Fruit fly (Drosophila melanogaster) whole organism, pupa: ENCODE measurements around the gene Nmdar2.

Experiments
- CG10348 ChIP-seq: fragments of 200-800 bp; sonication (Bioruptor generic); IDR thresholded peaks from 2 replicates; pipeline ENCODE4 v1.3.6; 2022; ENCODE audit warnings: missing biosample characterization, missing genetic modification characterization
- CG12605 ChIP-seq: fragments of 200-800 bp; sonication (Bioruptor generic); IDR thresholded peaks from 2 replicates; pipeline ENCODE4 v1.3.6; 2022; ENCODE audit warnings: missing biosample characterization, missing genetic modification characterization
- CG13204 ChIP-seq: fragments of 200-800 bp; sonication (Bioruptor generic); optimal IDR thresholded peaks from 2 replicates; lab custom pipeline; 2018; ENCODE audit warnings: missing biosample characterization, mild to moderate bottlenecking, missing genetic modification characterization, moderate library complexity
- CG14655 ChIP-seq: fragments of 200-800 bp; sonication (Bioruptor generic); optimal IDR thresholded peaks from 3 replicates; lab custom pipeline; 2017; ENCODE audit warnings: mild to moderate bottlenecking, missing biosample characterization, missing genetic modification reagents, missing genetic modification characterization
- CG15710 ChIP-seq: fragments of 200-800 bp; sonication (Bioruptor generic); optimal IDR thresholded peaks from 2 replicates; lab custom pipeline; 2018; ENCODE audit warnings: missing biosample characterization, mild to moderate bottlenecking, missing genetic modification characterization, moderate library complexity
- CG17806 ChIP-seq: fragments of 200-800 bp; sonication (Bioruptor generic); optimal IDR thresholded peaks from 2 replicates; lab custom pipeline; 2018; ENCODE audit warnings: missing biosample characterization, mild to moderate bottlenecking, missing genetic modification characterization, moderate library complexity
- CG32121 ChIP-seq: fragments of 200-800 bp; sonication (Bioruptor generic); IDR thresholded peaks from 2 replicates; pipeline ENCODE4 v1.3.6; 2022; ENCODE audit warnings: missing biosample characterization, missing genetic modification characterization
- CG34367 ChIP-seq: fragments of 200-800 bp; sonication (Bioruptor generic); optimal IDR thresholded peaks from 2 replicates; lab custom pipeline; 2018; ENCODE audit warnings: missing biosample characterization, mild to moderate bottlenecking, missing genetic modification characterization
- CG4496 ChIP-seq: fragments of 200-800 bp; sonication (Bioruptor generic); IDR thresholded peaks from 3 replicates; pipeline ENCODE4 v1.3.6; 2022; ENCODE audit warnings: missing biosample characterization, missing genetic modification characterization
- CG8159 ChIP-seq: fragments of 200-800 bp; sonication (Bioruptor generic); optimal IDR thresholded peaks from 3 replicates; lab custom pipeline; 2018; ENCODE audit warnings: missing biosample characterization, mild to moderate bottlenecking, missing genetic modification characterization, moderate library complexity
- CG8301 ChIP-seq: fragments of 200-800 bp; sonication (Bioruptor generic); optimal IDR thresholded peaks from 2 replicates; lab custom pipeline; 2018; ENCODE audit warnings: missing biosample characterization, mild to moderate bottlenecking, missing genetic modification characterization
- CG9948 ChIP-seq: fragments of 200-800 bp; sonication (Bioruptor generic); optimal IDR thresholded peaks from 2 replicates; lab custom pipeline; 2018; ENCODE audit warnings: missing biosample characterization, mild to moderate bottlenecking, missing genetic modification characterization, moderate library complexity
- D1 ChIP-seq: fragments of 200-800 bp; sonication (Bioruptor generic); optimal IDR thresholded peaks from 2 replicates; lab custom pipeline; 2018; ENCODE audit warnings: missing biosample characterization, mild to moderate bottlenecking, missing genetic modification characterization, moderate library complexity
- EcR ChIP-seq: fragments of 200-800 bp; sonication (Bioruptor generic); optimal IDR thresholded peaks from 3 replicates; lab custom pipeline; 2019; ENCODE audit warnings: missing biosample characterization, missing genetic modification characterization, mild to moderate bottlenecking, moderate library complexity, missing genetic modification reagents
- Ets98B ChIP-seq: fragments of 200-800 bp; sonication (Bioruptor generic); IDR thresholded peaks from 2 replicates; pipeline ENCODE4 v1.3.6; 2022; ENCODE audit warnings: missing biosample characterization, missing genetic modification characterization
- Pif1A ChIP-seq: fragments of 200-800 bp; sonication (Bioruptor generic); optimal IDR thresholded peaks from 3 replicates; lab custom pipeline; 2016; ENCODE audit warnings: missing biosample characterization, missing genetic modification characterization
- Pif1B ChIP-seq: fragments of 200-800 bp; sonication (Bioruptor generic); optimal IDR thresholded peaks from 3 replicates; lab custom pipeline; 2016; ENCODE audit warnings: missing biosample characterization, missing genetic modification characterization
- Snoo ChIP-seq: fragments of 200-800 bp; sonication (Bioruptor generic); optimal IDR thresholded peaks from 3 replicates; lab custom pipeline; 2017; ENCODE audit warnings: missing biosample characterization, mild to moderate bottlenecking, missing genetic modification characterization, inconsistent platforms
- fd96Ca ChIP-seq: fragments of 200-800 bp; sonication (Bioruptor generic); IDR thresholded peaks from 3 replicates; pipeline ENCODE4 v1.3.6; 2022; ENCODE audit warnings: missing biosample characterization, missing genetic modification characterization
- gl ChIP-seq: fragments of 200-800 bp; sonication (Bioruptor generic); optimal IDR thresholded peaks from 2 replicates; lab custom pipeline; 2018; ENCODE audit warnings: missing biosample characterization, mild to moderate bottlenecking, missing genetic modification characterization
- rn ChIP-seq: fragments of 200-800 bp; sonication (Bioruptor generic); IDR thresholded peaks from 2 replicates; pipeline ENCODE4 v1.3.6; 2022; ENCODE audit warnings: missing biosample characterization, missing genetic modification characterization

Nmdar2 gene

DNA sequence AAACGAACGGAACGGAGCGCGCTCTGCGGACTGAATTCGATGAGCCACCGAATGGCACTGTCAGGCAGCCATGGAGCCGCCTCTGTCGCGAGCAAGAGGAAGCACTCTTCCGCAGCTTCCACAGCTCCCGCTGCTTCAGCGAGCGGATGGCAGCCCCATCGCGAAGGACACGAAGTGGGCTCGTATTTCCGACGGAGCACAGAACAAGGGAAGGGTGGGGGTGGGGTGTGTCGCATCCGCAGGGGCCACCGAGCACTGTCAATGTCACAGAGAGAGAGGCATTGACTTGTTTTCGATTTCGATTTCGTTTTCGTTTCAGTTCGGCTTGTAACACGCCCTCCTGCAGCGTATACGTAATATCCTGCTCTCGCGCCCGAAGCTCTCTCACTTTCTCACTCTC is at the start of gene Nmdar2:
Gene Nmdar2, minus strand, starts transcription at position 59 of the 400 bp plus-strand sequence.
- TF ChIP-seq CG32121 (GFP tag; lab: Robert Waterston, UW): no peak

DNA sequence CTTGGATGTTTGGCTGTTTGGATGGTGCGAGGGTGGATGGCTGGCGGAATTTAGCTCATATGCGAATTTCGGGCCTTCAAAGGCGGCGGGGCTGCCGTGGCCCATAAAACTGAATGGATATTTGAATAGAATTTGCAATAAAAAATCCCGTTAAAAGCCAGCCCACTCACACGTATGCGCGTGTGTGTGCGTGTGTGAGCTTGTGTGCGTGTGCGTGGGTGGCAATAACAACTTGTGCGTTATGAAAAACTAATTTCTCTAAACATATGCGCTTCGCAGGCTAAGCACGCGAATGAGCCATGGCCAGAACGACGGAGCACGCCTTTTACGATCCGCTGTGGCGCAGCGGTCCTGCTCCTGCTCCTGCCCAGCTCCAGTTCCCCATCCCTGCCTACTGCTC is 31.0 kb upstream of the Nmdar2 start:
- TF ChIP-seq gl (no peak), CG32121 (GFP tag; lab: Robert Waterston, UW) (no peak), CG4496 (GFP tag; lab: Robert Waterston, UW) (no peak), fd96Ca (GFP tag; lab: Robert Waterston, UW) (no peak), CG14655 (GFP tag; lab: Kevin White, UChicago) (no peak), Pif1B (GFP tag; lab: Kevin White, UChicago) (no peak), D1 (tag; lab: Kevin White, UChicago) (no peak), CG8159 (no peak)

DNA sequence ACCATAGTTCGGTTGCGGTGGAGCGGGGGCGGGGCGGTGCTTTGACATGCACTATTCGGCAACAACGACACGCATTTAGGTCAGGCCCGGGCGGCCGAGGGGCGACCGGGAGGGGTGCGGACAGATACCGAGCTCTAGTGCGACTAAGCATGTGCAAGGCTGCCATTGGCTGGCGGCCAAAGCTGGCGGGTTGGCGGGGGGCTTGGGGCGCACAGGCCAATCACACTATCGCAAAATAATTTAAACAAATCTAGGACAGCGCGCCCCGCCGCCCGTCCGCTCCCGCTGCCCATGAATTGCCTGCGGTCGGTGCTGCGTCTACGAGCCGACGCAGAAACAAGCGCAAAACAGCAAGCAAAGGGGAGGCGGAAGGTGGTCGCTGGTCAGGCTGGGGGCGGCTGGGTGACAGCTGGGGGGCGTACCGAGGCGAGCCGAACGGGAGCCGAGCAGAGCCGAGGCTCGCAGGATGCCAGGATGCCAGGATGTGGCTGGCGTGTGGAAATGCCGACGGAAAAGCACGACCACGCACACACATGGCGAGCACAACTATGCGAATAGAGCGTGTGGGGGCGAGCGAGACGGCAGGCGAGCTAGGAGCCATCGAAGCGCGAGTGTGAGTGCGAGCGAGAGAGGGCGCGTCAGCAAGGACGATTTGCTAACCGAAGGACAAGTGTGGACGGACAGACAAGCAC is 27.8 kb upstream of the Nmdar2 start:
- no peak for TF ChIP-seq CG9948 (tag; lab: Kevin White, UChicago)
- no peak for TF ChIP-seq rn (GFP tag; lab: Robert Waterston, UW)
- TF ChIP-seq gl: no peak
- no peak for TF ChIP-seq Snoo (tag; lab: Kevin White, UChicago)
- no peak for TF ChIP-seq CG12605
- TF ChIP-seq Ets98B (GFP tag; lab: Robert Waterston, UW): no peak
- TF ChIP-seq CG10348 (GFP tag; lab: Robert Waterston, UW): no peak
- no peak for TF ChIP-seq CG4496 (GFP tag; lab: Robert Waterston, UW)
- TF ChIP-seq fd96Ca (GFP tag; lab: Robert Waterston, UW): no peak
- TF ChIP-seq CG15710 (tag; lab: Kevin White, UChicago): no peak
- no peak for TF ChIP-seq CG14655 (GFP tag; lab: Kevin White, UChicago)
- no peak for TF ChIP-seq CG17806
- no peak for TF ChIP-seq Pif1B (GFP tag; lab: Kevin White, UChicago)
- TF ChIP-seq CG34367 (tag; lab: Kevin White, UChicago): no peak
- TF ChIP-seq D1 (tag; lab: Kevin White, UChicago): no peak
- no peak for TF ChIP-seq CG13204 (GFP tag; lab: Kevin White, UChicago)
- no peak for TF ChIP-seq CG32121 (GFP tag; lab: Robert Waterston, UW)
- TF ChIP-seq CG8159: no peak
- no peak for TF ChIP-seq Pif1A (GFP tag; lab: Kevin White, UChicago)

DNA sequence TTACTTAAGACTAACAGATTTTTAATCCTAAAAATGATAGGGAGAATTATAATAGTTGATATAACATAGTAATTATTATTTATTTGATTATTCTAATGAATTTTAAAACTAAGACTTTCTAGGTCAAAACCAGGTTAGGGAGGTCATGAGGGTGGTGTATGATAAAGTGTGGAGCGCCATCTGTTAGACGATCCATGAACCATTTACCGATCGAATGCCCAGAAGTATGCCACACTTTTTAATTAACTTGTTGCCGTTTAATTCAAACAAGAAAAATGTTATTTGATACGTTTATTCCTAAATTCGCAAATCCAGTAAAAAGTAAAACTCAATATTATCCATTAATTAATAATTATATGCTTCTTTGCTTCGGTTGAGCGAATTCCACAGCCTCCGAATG is 15.7 kb upstream of the Nmdar2 start:
- peak; percentile 83 for TF ChIP-seq EcR

DNA sequence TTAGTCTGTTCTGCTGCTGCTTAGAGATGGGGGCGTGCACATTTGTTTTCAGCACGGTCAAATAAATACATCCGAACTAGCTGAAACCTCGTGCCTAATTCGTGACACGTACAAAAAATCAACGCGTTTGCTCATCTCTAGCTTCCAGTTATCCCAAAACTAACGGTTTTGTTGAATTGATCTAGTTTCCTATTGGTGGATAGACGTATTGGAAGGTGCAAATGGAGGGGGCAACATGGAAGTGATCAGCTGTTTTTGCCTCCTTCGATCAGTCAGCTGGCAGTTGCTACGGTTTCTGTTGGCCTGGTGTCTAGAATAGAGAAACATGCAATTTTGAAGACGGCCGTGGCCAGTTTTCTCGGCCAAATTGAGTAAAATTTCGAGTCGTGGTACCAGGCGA is 10.0 kb upstream of the Nmdar2 start:
- TF ChIP-seq D1 (tag; lab: Kevin White, UChicago): no peak
- TF ChIP-seq CG10348 (GFP tag; lab: Robert Waterston, UW): no peak
- TF ChIP-seq Pif1A (GFP tag; lab: Kevin White, UChicago): no peak
- no peak for TF ChIP-seq CG4496 (GFP tag; lab: Robert Waterston, UW)
- TF ChIP-seq CG8301 (tag; lab: Kevin White, UChicago): no peak
- no peak for TF ChIP-seq CG15710 (tag; lab: Kevin White, UChicago)
- 0 out of 3 replicates have a peak, but pooled peaks have one; percentile 20 for TF ChIP-seq fd96Ca (GFP tag; lab: Robert Waterston, UW)
- TF ChIP-seq CG14655 (GFP tag; lab: Kevin White, UChicago): no peak
- no peak for TF ChIP-seq gl
- TF ChIP-seq CG8159: no peak
- no peak for TF ChIP-seq CG9948 (tag; lab: Kevin White, UChicago)
- no peak for TF ChIP-seq Pif1B (GFP tag; lab: Kevin White, UChicago)
- no peak for TF ChIP-seq CG13204 (GFP tag; lab: Kevin White, UChicago)
- no peak for TF ChIP-seq CG17806
- TF ChIP-seq rn (GFP tag; lab: Robert Waterston, UW): no peak
- peak; percentile 36 for TF ChIP-seq Ets98B (GFP tag; lab: Robert Waterston, UW)
- no peak for TF ChIP-seq CG12605
- no peak for TF ChIP-seq EcR
- TF ChIP-seq Snoo (tag; lab: Kevin White, UChicago): no peak
- 0 out of 2 replicates have a peak, but pooled peaks have one; percentile 20 for TF ChIP-seq CG32121 (GFP tag; lab: Robert Waterston, UW)
- no peak for TF ChIP-seq CG34367 (tag; lab: Kevin White, UChicago)

DNA sequence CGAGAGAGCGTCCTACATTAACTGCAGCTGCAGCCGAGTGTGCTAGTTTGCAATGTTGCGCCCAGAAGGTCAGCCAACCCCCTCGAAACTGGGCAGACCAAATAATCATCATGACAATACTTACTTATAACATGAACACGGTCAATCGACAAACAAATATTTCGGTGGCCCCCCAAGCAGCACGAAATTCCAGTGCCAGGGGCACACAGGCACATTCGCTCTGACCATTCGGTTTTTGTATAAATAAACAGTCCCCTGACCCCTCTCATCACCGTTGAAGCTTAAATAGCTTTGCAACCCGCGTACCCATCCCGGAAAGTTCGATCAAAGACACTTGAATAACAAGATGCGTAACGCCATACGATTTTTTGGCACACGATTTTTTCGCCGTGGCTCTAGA is 6.3 kb upstream of the Nmdar2 start:
- TF ChIP-seq CG4496 (GFP tag; lab: Robert Waterston, UW) (no peak), CG34367 (tag; lab: Kevin White, UChicago) (no peak), Ets98B (GFP tag; lab: Robert Waterston, UW) (no peak), Pif1A (GFP tag; lab: Kevin White, UChicago) (no peak), rn (GFP tag; lab: Robert Waterston, UW) (no peak), CG8301 (tag; lab: Kevin White, UChicago) (no peak), gl (no peak), CG9948 (tag; lab: Kevin White, UChicago) (no peak), CG8159 (no peak), CG32121 (GFP tag; lab: Robert Waterston, UW) (no peak), Snoo (tag; lab: Kevin White, UChicago) (no peak), CG10348 (GFP tag; lab: Robert Waterston, UW) (no peak), CG12605 (no peak)
